Worm (Caenorhabditis elegans) whole organism, L2 larva: ENCODE data around the gene syp-2.

ENCODE experiments used
- R02D3.7 ChIP-seq: fragments of 150-350 bp; optimal IDR thresholded peaks from 2 replicates; lab custom pipeline; 2014; ENCODE audit warnings: missing biosample characterization, missing genetic modification characterization
- Y55F3AM.14 ChIP-seq: fragments of 200-800 bp; sonication (Bioruptor generic); optimal IDR thresholded peaks from 2 replicates; lab custom pipeline; 2018; ENCODE audit warnings: mild to moderate bottlenecking, missing genetic modification characterization, missing compliant biosample characterization
- aly-2 ChIP-seq: fragments of 150-350 bp; optimal IDR thresholded peaks from 2 replicates; lab custom pipeline; 2014; ENCODE audit warnings: missing biosample characterization, missing genetic modification characterization
- ceh-82 ChIP-seq: fragments of 150-350 bp; optimal IDR thresholded peaks from 2 replicates; lab custom pipeline; 2014; ENCODE audit warnings: missing biosample characterization, missing genetic modification characterization
- lin-39 ChIP-seq: fragments of 150-350 bp; optimal IDR thresholded peaks from 2 replicates; lab custom pipeline; 2014; ENCODE audit warnings: missing biosample characterization, missing genetic modification reagents, missing genetic modification characterization
- lsy-2 ChIP-seq, 2 experiments: fragments of 150-350 bp in 1 of 2; sonication (generic microtip) in 1 of 2; optimal IDR thresholded peaks; 2 replicates each; lab custom pipeline; 2014 to 2017; ENCODE audit warnings: missing biosample characterization in 2 of 2, missing genetic modification characterization in 2 of 2
- nhr-12 ChIP-seq: fragments of 150-350 bp; optimal IDR thresholded peaks from 2 replicates; lab custom pipeline; 2014; ENCODE audit warnings: missing biosample characterization, missing genetic modification characterization
- nhr-23 ChIP-seq: fragments of 150-350 bp; optimal IDR thresholded peaks from 2 replicates; lab custom pipeline; 2014; ENCODE audit warnings: missing biosample characterization, missing genetic modification reagents, missing genetic modification characterization
- nhr-77 ChIP-seq: fragments of 150-350 bp; optimal IDR thresholded peaks from 2 replicates; lab custom pipeline; 2014; ENCODE audit warnings: missing biosample characterization, missing genetic modification characterization
- skn-1 ChIP-seq: sonication (generic microtip); optimal IDR thresholded peaks from 2 replicates; lab custom pipeline; 2017; ENCODE audit warnings: missing biosample characterization, missing genetic modification characterization
- unc-62 ChIP-seq: fragments of 150-350 bp; optimal IDR thresholded peaks from 2 replicates; lab custom pipeline; 2014; ENCODE audit warnings: missing biosample characterization, missing genetic modification reagents, missing genetic modification characterization
- zag-1 ChIP-seq: fragments of 150-350 bp; optimal IDR thresholded peaks from 2 replicates; lab custom pipeline; 2014; ENCODE audit warnings: missing biosample characterization, missing genetic modification characterization
- ztf-11 ChIP-seq: sonication (generic microtip); optimal IDR thresholded peaks from 2 replicates; lab custom pipeline; 2017; ENCODE audit warnings: missing biosample characterization, missing genetic modification characterization

DNA sequence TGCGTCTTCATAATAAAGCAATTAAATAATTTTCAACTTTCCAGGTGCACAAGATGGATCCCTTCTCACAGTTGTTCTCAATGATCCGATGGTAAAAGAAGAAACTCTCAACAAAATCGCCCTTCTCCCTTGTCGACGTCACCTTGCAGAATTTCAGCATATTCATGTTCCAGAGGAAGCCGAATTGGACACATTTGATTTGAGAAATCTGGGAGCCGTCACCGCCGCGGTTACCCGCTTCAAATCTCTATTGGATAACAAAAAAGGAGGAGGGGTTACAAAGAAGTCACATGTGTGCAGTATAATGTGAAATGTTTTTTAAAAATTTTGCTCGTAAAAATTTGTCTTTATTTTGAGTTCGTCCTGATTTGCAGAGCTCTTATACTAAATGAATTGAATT is 33.6 kb upstream of the syp-2 start:
- TF ChIP-seq nhr-12 (no peak), Y55F3AM.14 (GFP tag; lab: Kevin White, UChicago) (no peak), unc-62 (GFP tag; lab: Kevin White, UChicago) (no peak), aly-2 (tag; lab: Kevin White, UChicago) (no peak), lsy-2 (tag; optimal IDR thresholded peaks at IDR 0.05; lab: Kevin White, UChicago) (no peak), skn-1 (no peak), ztf-11 (tag; lab: Kevin White, UChicago) (no peak), nhr-23 (tag; lab: Kevin White, UChicago) (no peak), lin-39 (tag; lab: Kevin White, UChicago) (no peak), nhr-77 (tag; lab: Kevin White, UChicago) (no peak), zag-1 (no peak), R02D3.7 (tag; lab: Kevin White, UChicago) (no peak), ceh-82 (tag; lab: Kevin White, UChicago) (no peak)
